Fruit fly (Drosophila melanogaster): Measurements from ENCODE around the gene Zip102B.

Zip102B gene

dm6 chr4:292403-292802 lies 21.5 kb downstream of the Zip102B start:
- TF ChIP-seq Drgx (GFP tag; IDR thresholded peaks at IDR 0.05) (no peak), Dip3 (GFP tag; optimal IDR thresholded peaks at IDR 0.05) (no peak), sima (GFP tag; optimal IDR thresholded peaks at IDR 0.05) (no peak), ind (GFP tag; optimal IDR thresholded peaks at IDR 0.05) (no peak), wek (GFP tag; optimal IDR thresholded peaks at IDR 0.05) (no peak), CG3838 (GFP tag; optimal IDR thresholded peaks at IDR 0.05) (no peak), CG9817 (tag; optimal IDR thresholded peaks at IDR 0.05) (no peak), C15 (GFP tag; IDR thresholded peaks at IDR 0.05) (no peak), HLH3B (GFP tag; IDR thresholded peaks at IDR 0.05) (no peak)

- no peak for TF ChIP-seq CG42726 (GFP tag; IDR thresholded peaks at IDR 0.05; ENCODE audit: partially characterized antibody)
- TF ChIP-seq CG8089 (GFP tag; optimal IDR thresholded peaks at IDR 0.05), result no peak
- no peak for TF ChIP-seq CG17612 (GFP tag; IDR thresholded peaks at IDR 0.05)
- no peak for TF ChIP-seq eyg (GFP tag; optimal IDR thresholded peaks at IDR 0.05)
- no peak for TF ChIP-seq CG16863 (GFP tag; optimal IDR thresholded peaks at IDR 0.05)
- no peak for TF ChIP-seq CG8281 (tag; optimal IDR thresholded peaks at IDR 0.05)
- no peak for TF ChIP-seq CG10959 (GFP tag; IDR thresholded peaks at IDR 0.05)
- TF ChIP-seq CG4820 (GFP tag; optimal IDR thresholded peaks at IDR 0.05), result no peak
- no peak for TF ChIP-seq sisA (GFP tag; IDR thresholded peaks at IDR 0.05)
- no peak for TF ChIP-seq Bteb2 (GFP tag; optimal IDR thresholded peaks at IDR 0.05)
- no peak for TF ChIP-seq luna (GFP tag; optimal IDR thresholded peaks at IDR 0.05)
- TF ChIP-seq H2.0 (GFP tag; IDR thresholded peaks at IDR 0.05), result no peak
- no peak for TF ChIP-seq Ets97D (GFP tag; optimal IDR thresholded peaks at IDR 0.05)
- no peak for TF ChIP-seq CG15696 (tag; optimal IDR thresholded peaks at IDR 0.05)
- TF ChIP-seq CG2120 (GFP tag; optimal IDR thresholded peaks at IDR 0.05), result peak; percentile 11
- no peak for TF ChIP-seq HmgD (GFP tag; optimal IDR thresholded peaks at IDR 0.05)
- TF ChIP-seq ttk (GFP tag; IDR thresholded peaks at IDR 0.05), result no peak
- TF ChIP-seq CG5953 (GFP tag; IDR thresholded peaks at IDR 0.05), result no peak
- no peak for TF ChIP-seq CG1602 (GFP tag; optimal IDR thresholded peaks at IDR 0.05)
- peak; percentile 89 for TF ChIP-seq CG2199 (GFP tag; IDR thresholded peaks at IDR 0.05)
- TF ChIP-seq CG2129 (GFP tag; IDR thresholded peaks at IDR 0.05; ENCODE audit: partially characterized antibody), result no peak
- no peak for TF ChIP-seq CG14965 (GFP tag; optimal IDR thresholded peaks at IDR 0.05; ENCODE audit: borderline replicate concordance)
- no peak for TF ChIP-seq Aef1 (GFP tag; IDR thresholded peaks at IDR 0.05)
- no peak for TF ChIP-seq ranshi (GFP tag; IDR thresholded peaks at IDR 0.05)
- TF ChIP-seq ssp (GFP tag; IDR thresholded peaks at IDR 0.05), result no peak
- peak; percentile 24 for TF ChIP-seq CG30020 (tag; optimal IDR thresholded peaks at IDR 0.05)
- TF ChIP-seq CG11723 (GFP tag; optimal IDR thresholded peaks at IDR 0.05), result peak; percentile 47
- no peak for TF ChIP-seq CG3726 (GFP tag; IDR thresholded peaks at IDR 0.05)
- TF ChIP-seq GATAe (GFP tag; conservative IDR thresholded peaks at IDR 0.05), result no peak
- peak; percentile 13 for TF ChIP-seq CG17568 (GFP tag; optimal IDR thresholded peaks at IDR 0.05)
- no peak for TF ChIP-seq caup (GFP tag; optimal IDR thresholded peaks at IDR 0.05; ENCODE audit: severe bottlenecking)
- no peak for TF ChIP-seq aop (GFP tag; IDR thresholded peaks at IDR 0.05)
- TF ChIP-seq sug (tag; optimal IDR thresholded peaks at IDR 0.05), result no peak
- TF ChIP-seq gro (GFP tag; optimal IDR thresholded peaks at IDR 0.05), result no peak
- no peak for TF ChIP-seq CG7839 (tag; optimal IDR thresholded peaks at IDR 0.05)
- TF ChIP-seq Trl (optimal IDR thresholded peaks at IDR 0.05), result peak; percentile 46 to 65
- no peak for TF ChIP-seq Trl (GFP tag; optimal IDR thresholded peaks at IDR 0.05)
- TF ChIP-seq CG7786 (GFP tag; optimal IDR thresholded peaks at IDR 0.05), result no peak
- peak; percentile 45 for TF ChIP-seq sens (GFP tag)
- no peak for TF ChIP-seq gt (GFP tag; IDR thresholded peaks at IDR 0.05)
- no peak for TF ChIP-seq CG12155 (GFP tag; optimal IDR thresholded peaks at IDR 0.05)
- no peak for TF ChIP-seq tap (tag; optimal IDR thresholded peaks at IDR 0.05)
- TF ChIP-seq Stat92E (GFP tag; optimal IDR thresholded peaks at IDR 0.05), result no peak
Measured at dm6 chr4:276325-276724, 37.6 kb downstream of the Zip102B start, which contains the start of gene NfI. TSS of gene NfI (minus strand) at chr4:276369.

Data from whole organism, embryonic.